Fruit fly (Drosophila melanogaster) whole organism, wandering third instar larva: Measurements from ENCODE around the gene CG42788.

Source experiments
- Dfd ChIP-seq: fragments of >200 bp; optimal IDR thresholded peaks from 2 replicates; lab custom pipeline; 2017; ENCODE audit warnings: missing biosample characterization, missing genetic modification characterization
- Myc ChIP-seq: fragments of >200 bp; optimal IDR thresholded peaks from 2 replicates; lab custom pipeline; 2017
- Sp1 ChIP-seq: fragments of 200-800 bp; sonication (Bioruptor generic); optimal IDR thresholded peaks from 3 replicates; lab custom pipeline; 2019; ENCODE audit warnings: missing biosample characterization, mild to moderate bottlenecking, missing genetic modification characterization, moderate library complexity
- Vsx2 ChIP-seq: fragments of 200-300, 225-300 bp; sonication (Bioruptor generic); optimal IDR thresholded peaks from 2 replicates; lab custom pipeline; 2018; ENCODE audit warnings: missing biosample characterization, missing genetic modification characterization; ENCODE audit not compliant: partially characterized antibody
- ey ChIP-seq: fragments of 200-800 bp; sonication (Bioruptor generic); optimal IDR thresholded peaks from 2 replicates; lab custom pipeline; 2016; ENCODE audit warnings: missing biosample characterization, missing genetic modification characterization
- h ChIP-seq: fragments of 200-800 bp; sonication (Bioruptor generic); optimal IDR thresholded peaks from 3 replicates; lab custom pipeline; 2016; ENCODE audit warnings: missing biosample characterization, mild to moderate bottlenecking, missing genetic modification characterization

DNA sequence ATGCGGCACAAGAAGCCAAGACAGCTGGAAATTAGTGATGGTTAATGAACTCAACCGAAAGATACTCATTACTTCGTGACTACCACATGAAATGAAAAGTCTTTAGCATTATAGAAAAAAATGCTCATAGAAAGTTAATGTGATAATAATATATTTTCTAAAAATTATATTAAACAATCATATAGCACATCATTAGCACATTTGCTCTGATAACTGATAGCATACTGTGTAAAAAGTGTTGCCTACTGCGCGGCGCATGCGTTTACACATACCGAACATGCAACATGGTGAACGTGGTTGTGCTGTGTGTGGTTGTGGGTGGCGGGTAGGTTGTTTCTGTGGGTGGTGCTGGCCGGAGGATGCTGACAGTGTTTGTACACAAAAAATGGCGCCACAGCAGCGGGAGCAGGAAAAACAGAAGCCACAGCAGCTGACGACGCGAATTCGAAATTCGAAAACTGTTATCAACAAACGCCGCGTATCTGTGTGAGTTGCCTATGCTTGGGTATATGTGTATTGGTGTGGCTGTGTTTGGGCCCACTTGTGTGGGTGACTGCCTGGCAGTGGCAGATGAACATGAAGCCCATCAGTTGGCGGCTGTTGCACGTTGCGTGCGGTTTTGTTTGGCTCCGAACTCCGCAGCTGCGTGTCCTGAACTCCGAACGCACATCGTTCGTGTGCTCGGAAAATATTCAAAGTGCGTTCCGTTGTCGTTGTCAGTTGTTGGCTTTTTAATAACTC, 18.2 kb upstream of the CG42788 start, which contains the start of gene Gyc88E:
- no peak for TF ChIP-seq Dfd
- TF ChIP-seq Myc, result no peak
- TF ChIP-seq Vsx2 (GFP tag; lab: Kevin White, UChicago), result no peak
- TF ChIP-seq Sp1, result no peak
- no peak for TF ChIP-seq ey (GFP tag; lab: Kevin White, UChicago)
- TF ChIP-seq h, result peak; percentile 30
